Worm (Caenorhabditis elegans): ENCODE measurements around the gene D1086.8.

ce11 chrV:14145267-14145666 is 51.4 kb downstream of the D1086.8 start, which contains the start of gene par-1:
- TF ChIP-seq pqm-1 (tag; optimal IDR thresholded peaks at IDR 0.05) = no peak
- no peak for TF ChIP-seq nhr-11 (tag; optimal IDR thresholded peaks at IDR 0.05)
- TF ChIP-seq ceh-28 (tag; optimal IDR thresholded peaks at IDR 0.05) = no peak
- no peak for TF ChIP-seq mxl-3 (GFP tag; optimal IDR thresholded peaks at IDR 0.05)
- TF ChIP-seq nhr-77 (tag; optimal IDR thresholded peaks at IDR 0.05) = no peak
- TF ChIP-seq dpl-1 (GFP tag; optimal IDR thresholded peaks at IDR 0.05) = no peak
- no peak for TF ChIP-seq skn-1 (tag; optimal IDR thresholded peaks at IDR 0.05)
- no peak for TF ChIP-seq mep-1 (tag; optimal IDR thresholded peaks at IDR 0.05)
- no peak for TF ChIP-seq aly-2 (tag; optimal IDR thresholded peaks at IDR 0.05)
- TF ChIP-seq ZK546.5 (tag; optimal IDR thresholded peaks at IDR 0.05) = no peak
- no peak for TF ChIP-seq ces-1 (GFP tag; optimal IDR thresholded peaks at IDR 0.05)
- TF ChIP-seq lir-3 (tag; optimal IDR thresholded peaks at IDR 0.05) = no peak
- no peak for TF ChIP-seq unc-62 (GFP tag; optimal IDR thresholded peaks at IDR 0.05 in 1 of 2)
- TF ChIP-seq unc-62 (tag; optimal IDR thresholded peaks at IDR 0.05) = no peak
